Fruit fly (Drosophila melanogaster) whole organism, embryonic: Measurements from ENCODE around the gene CG15221.

ENCODE experiments used
- Ada2b ChIP-seq: fragments of 200-800 bp; sonication (Bioruptor generic); IDR thresholded peaks from 2 replicates; pipeline ENCODE4 v1.3.6; 2022; ENCODE audit warnings: missing biosample characterization, missing genetic modification characterization
- Asciz ChIP-seq: fragments of 200-800 bp; sonication (Bioruptor generic); optimal IDR thresholded peaks from 2 replicates; lab custom pipeline; 2017; ENCODE audit warnings: missing biosample characterization, mild to moderate bottlenecking, missing genetic modification characterization, missing genetic modification reagents
- CG10959 ChIP-seq: fragments of 200-800 bp; sonication (Bioruptor generic); IDR thresholded peaks from 2 replicates; pipeline ENCODE4 v1.3.6; 2022; ENCODE audit warnings: missing biosample characterization, missing genetic modification characterization
- CG15696 ChIP-seq: fragments of 200-800 bp; sonication (Bioruptor generic); optimal IDR thresholded peaks from 2 replicates; lab custom pipeline; 2019; ENCODE audit warnings: missing biosample characterization, mild to moderate bottlenecking, missing genetic modification characterization, moderate library complexity
- CG31441 ChIP-seq: fragments of 200-800 bp; sonication (Bioruptor generic); IDR thresholded peaks from 2 replicates; pipeline ENCODE4 v1.3.6; 2022; ENCODE audit warnings: missing biosample characterization, missing genetic modification characterization
- CG42726 ChIP-seq: fragments of 200-800 bp; sonication (Bioruptor generic); IDR thresholded peaks from 2 replicates; pipeline ENCODE4 v1.3.6; 2022; ENCODE audit warnings: missing biosample characterization, missing genetic modification characterization; ENCODE audit not compliant: partially characterized antibody
- CG9817 ChIP-seq: fragments of 200-800 bp; sonication (Bioruptor generic); optimal IDR thresholded peaks from 2 replicates; lab custom pipeline; 2018; ENCODE audit warnings: missing biosample characterization, mild to moderate bottlenecking, missing genetic modification characterization, moderate library complexity
- CHES-1-like ChIP-seq: fragments of 200-800 bp; sonication (Bioruptor generic); optimal IDR thresholded peaks from 2 replicates; lab custom pipeline; 2016; ENCODE audit warnings: missing biosample characterization, missing genetic modification characterization
- CoRest ChIP-seq: fragments of 200-800 bp; sonication (Bioruptor generic); optimal IDR thresholded peaks from 3 replicates; lab custom pipeline; 2018; ENCODE audit warnings: missing biosample characterization, mild to moderate bottlenecking, missing genetic modification characterization, moderate library complexity
- Dfd ChIP-seq, 2 experiments: fragments of >200 bp; optimal IDR thresholded peaks; 2 replicates each; lab custom pipeline; 2017; ENCODE audit warnings: missing biosample characterization in 2 of 2, missing genetic modification characterization in 2 of 2
- Ets65A ChIP-seq: fragments of 200-800 bp; sonication (Bioruptor generic); peaks from one replicate; lab custom pipeline; 2016; ENCODE audit warnings: missing biosample characterization, missing genetic modification characterization
- Fer1 ChIP-seq: fragments of 200-800 bp; sonication (Bioruptor generic); optimal IDR thresholded peaks from 2 replicates; lab custom pipeline; 2017; ENCODE audit warnings: missing biosample characterization, mild to moderate bottlenecking, missing genetic modification characterization
- Gsc ChIP-seq: fragments of 200-800 bp; sonication (Bioruptor generic); IDR thresholded peaks from 2 replicates; pipeline ENCODE4 v1.3.6; 2022; ENCODE audit warnings: missing biosample characterization, missing genetic modification characterization
- HLH4C ChIP-seq: fragments of 200-800 bp; sonication (Bioruptor generic); IDR thresholded peaks from 3 replicates; pipeline ENCODE4 v1.3.6; 2022; ENCODE audit warnings: missing biosample characterization, missing genetic modification characterization; ENCODE audit not compliant: partially characterized antibody
- HmgD ChIP-seq: fragments of 200-800 bp; sonication (Bioruptor generic); optimal IDR thresholded peaks from 3 replicates; lab custom pipeline; 2016; ENCODE audit warnings: missing biosample characterization, missing genetic modification characterization
- Hr51 ChIP-seq, 2 experiments: fragments of 200-800 bp; sonication (Bioruptor generic); optimal IDR thresholded peaks; 2 replicates in 1 of 2; 3 replicates in 1 of 2; lab custom pipeline; 2016 to 2018; ENCODE audit warnings: missing biosample characterization in 2 of 2, missing genetic modification characterization in 2 of 2, mild to moderate bottlenecking in 1 of 2, moderate library complexity in 1 of 2
- MESR4 ChIP-seq: fragments of 200-800 bp; sonication (Bioruptor generic); optimal IDR thresholded peaks from 2 replicates; lab custom pipeline; 2018; ENCODE audit warnings: missing biosample characterization, mild to moderate bottlenecking, missing genetic modification characterization, moderate library complexity
- Max ChIP-seq: fragments of 200-800 bp; sonication (Bioruptor generic); optimal IDR thresholded peaks from 2 replicates; lab custom pipeline; 2016; ENCODE audit warnings: missing biosample characterization, mild to moderate bottlenecking, missing genetic modification characterization
- Med ChIP-seq: fragments of 200-800 bp; sonication (Bioruptor generic); peaks from one replicate; lab custom pipeline; 2016; ENCODE audit warnings: missing biosample characterization, missing genetic modification characterization, mild to moderate bottlenecking, inconsistent platforms, moderate library complexity
- Meics ChIP-seq: fragments of 200-800 bp; sonication (Bioruptor generic); optimal IDR thresholded peaks from 2 replicates; lab custom pipeline; 2017; ENCODE audit warnings: missing biosample characterization, mild to moderate bottlenecking, missing genetic modification characterization
- Myb ChIP-seq: fragments of 200-800 bp; sonication (Bioruptor generic); optimal IDR thresholded peaks from 2 replicates; lab custom pipeline; 2016; ENCODE audit warnings: missing biosample characterization, missing genetic modification characterization
- Pdp1 ChIP-seq, 2 experiments: fragments of 200-800 bp; sonication (Bioruptor generic); optimal IDR thresholded peaks; 3 replicates each; lab custom pipeline; 2016; ENCODE audit warnings: missing biosample characterization in 2 of 2, missing genetic modification characterization in 2 of 2, mild to moderate bottlenecking in 1 of 2, moderate library complexity in 1 of 2
- Rx ChIP-seq: fragments of 200-800 bp; sonication (Bioruptor generic); IDR thresholded peaks from 2 replicates; pipeline ENCODE4 v1.3.6; 2022; ENCODE audit warnings: missing biosample characterization, missing genetic modification characterization
- Sry-δ ChIP-seq: fragments of 200-800 bp; sonication (Bioruptor generic); optimal IDR thresholded peaks from 2 replicates; lab custom pipeline; 2016; ENCODE audit warnings: missing biosample characterization, missing genetic modification characterization
- Trl ChIP-seq, 3 experiments: fragments of >200 bp in 2 of 3; fragments of 200-800 bp in 1 of 3; sonication (Bioruptor generic) in 1 of 3; optimal IDR thresholded peaks; 2 replicates in 1 of 3; 3 replicates in 2 of 3; lab custom pipeline; 2016 to 2017; ENCODE audit warnings: missing biosample characterization in 1 of 3, missing genetic modification characterization in 1 of 3
- ac ChIP-seq: fragments of 200-800 bp; sonication (Bioruptor generic); optimal IDR thresholded peaks from 3 replicates; lab custom pipeline; 2017; ENCODE audit warnings: missing biosample characterization, mild to moderate bottlenecking, missing genetic modification characterization
- bigmax ChIP-seq: fragments of 200-800 bp; sonication (Bioruptor generic); optimal IDR thresholded peaks from 2 replicates; lab custom pipeline; 2018; ENCODE audit warnings: missing biosample characterization, mild to moderate bottlenecking, missing genetic modification characterization
- caup ChIP-seq: fragments of 200-800 bp; sonication (Bioruptor generic); optimal IDR thresholded peaks from 3 replicates; lab custom pipeline; 2017; ENCODE audit warnings: missing biosample characterization, mild to moderate bottlenecking, missing genetic modification characterization, moderate library complexity; ENCODE audit not compliant: severe bottlenecking
- cg ChIP-seq: fragments of 200-800 bp; sonication (Bioruptor generic); optimal IDR thresholded peaks from 3 replicates; lab custom pipeline; 2019; ENCODE audit warnings: missing biosample characterization, mild to moderate bottlenecking, missing genetic modification characterization, moderate library complexity
- chm ChIP-seq: fragments of 200-800 bp; sonication (Bioruptor generic); IDR thresholded peaks from 2 replicates; pipeline ENCODE4 v1.3.6; 2022; ENCODE audit warnings: missing biosample characterization, missing genetic modification characterization
- corto ChIP-seq: fragments of 200-800 bp; sonication (Bioruptor generic); optimal IDR thresholded peaks from 2 replicates; lab custom pipeline; 2016; ENCODE audit warnings: missing biosample characterization, mild to moderate bottlenecking, missing genetic modification characterization, moderate library complexity
- croc ChIP-seq: fragments of 200-800 bp; sonication (Bioruptor generic); conservative IDR thresholded peaks from 3 replicates; pipeline ENCODE4 v1.3.6; 2022; ENCODE audit warnings: missing biosample characterization, missing genetic modification characterization
- ewg ChIP-seq: fragments of 200-800 bp; sonication (Bioruptor generic); optimal IDR thresholded peaks from 3 replicates; lab custom pipeline; 2017; ENCODE audit warnings: mild to moderate bottlenecking, missing biosample characterization, missing genetic modification reagents, missing genetic modification characterization
- fd96Cb ChIP-seq: fragments of 200-800 bp; sonication (Bioruptor generic); optimal IDR thresholded peaks from 2 replicates; lab custom pipeline; 2018; ENCODE audit warnings: missing biosample characterization, mild to moderate bottlenecking, missing genetic modification characterization, moderate library complexity
- ftz-f1 ChIP-seq: fragments of 200-800 bp; sonication (Bioruptor generic); optimal IDR thresholded peaks from 2 replicates; lab custom pipeline; 2016; ENCODE audit warnings: missing biosample characterization, missing genetic modification characterization
- gfzf ChIP-seq: fragments of 200-800 bp; sonication (Bioruptor generic); optimal IDR thresholded peaks from 2 replicates; lab custom pipeline; 2016; ENCODE audit warnings: missing biosample characterization, mild to moderate bottlenecking, missing genetic modification characterization, moderate library complexity
- her ChIP-seq: fragments of 200-800 bp; sonication (Bioruptor generic); optimal IDR thresholded peaks from 2 replicates; lab custom pipeline; 2016; ENCODE audit warnings: missing biosample characterization, missing genetic modification characterization
- knrl ChIP-seq: fragments of 200-800 bp; sonication (Bioruptor generic); IDR thresholded peaks from 3 replicates; pipeline ENCODE4 v1.3.6; 2022; ENCODE audit warnings: missing biosample characterization, missing genetic modification characterization; ENCODE audit not compliant: partially characterized antibody
- mld ChIP-seq: fragments of 200-800 bp; sonication (Bioruptor generic); IDR thresholded peaks from 3 replicates; pipeline ENCODE4 v1.3.6; 2022; ENCODE audit warnings: missing biosample characterization, missing genetic modification characterization; ENCODE audit not compliant: partially characterized antibody
- phol ChIP-seq: fragments of 200-800 bp; sonication (Bioruptor generic); optimal IDR thresholded peaks from 3 replicates; lab custom pipeline; 2018; ENCODE audit warnings: missing biosample characterization, mild to moderate bottlenecking, missing genetic modification characterization, moderate library complexity
- psq ChIP-seq: fragments of 200-800 bp; sonication (Bioruptor generic); optimal IDR thresholded peaks from 2 replicates; lab custom pipeline; 2017; ENCODE audit warnings: missing biosample characterization, missing genetic modification characterization
- ranshi ChIP-seq: fragments of 200-800 bp; sonication (Bioruptor generic); IDR thresholded peaks from 2 replicates; pipeline ENCODE4 v1.3.6; 2022; ENCODE audit warnings: missing biosample characterization, missing genetic modification characterization
- shn ChIP-seq: fragments of 200-800 bp; sonication (Bioruptor generic); optimal IDR thresholded peaks from 3 replicates; lab custom pipeline; 2016; ENCODE audit warnings: missing biosample characterization, missing genetic modification characterization
- slp2 ChIP-seq: fragments of 200-800 bp; sonication (Bioruptor generic); optimal IDR thresholded peaks from 2 replicates; lab custom pipeline; 2016; ENCODE audit warnings: missing biosample characterization, missing genetic modification characterization
- stwl ChIP-seq: fragments of 200-800 bp; sonication (Bioruptor generic); optimal IDR thresholded peaks from 3 replicates; lab custom pipeline; 2018; ENCODE audit warnings: missing biosample characterization, mild to moderate bottlenecking, missing genetic modification characterization, moderate library complexity
- tup ChIP-seq: fragments of 200-800 bp; sonication (Bioruptor generic); optimal IDR thresholded peaks from 2 replicates; lab custom pipeline; 2016; ENCODE audit warnings: missing biosample characterization, mild to moderate bottlenecking, missing genetic modification characterization, moderate library complexity
- zfh2 ChIP-seq: fragments of 200-800 bp; sonication (Bioruptor generic); optimal IDR thresholded peaks from 2 replicates; lab custom pipeline; 2016; ENCODE audit warnings: missing biosample characterization, missing genetic modification characterization

The CG15221 gene

DNA sequence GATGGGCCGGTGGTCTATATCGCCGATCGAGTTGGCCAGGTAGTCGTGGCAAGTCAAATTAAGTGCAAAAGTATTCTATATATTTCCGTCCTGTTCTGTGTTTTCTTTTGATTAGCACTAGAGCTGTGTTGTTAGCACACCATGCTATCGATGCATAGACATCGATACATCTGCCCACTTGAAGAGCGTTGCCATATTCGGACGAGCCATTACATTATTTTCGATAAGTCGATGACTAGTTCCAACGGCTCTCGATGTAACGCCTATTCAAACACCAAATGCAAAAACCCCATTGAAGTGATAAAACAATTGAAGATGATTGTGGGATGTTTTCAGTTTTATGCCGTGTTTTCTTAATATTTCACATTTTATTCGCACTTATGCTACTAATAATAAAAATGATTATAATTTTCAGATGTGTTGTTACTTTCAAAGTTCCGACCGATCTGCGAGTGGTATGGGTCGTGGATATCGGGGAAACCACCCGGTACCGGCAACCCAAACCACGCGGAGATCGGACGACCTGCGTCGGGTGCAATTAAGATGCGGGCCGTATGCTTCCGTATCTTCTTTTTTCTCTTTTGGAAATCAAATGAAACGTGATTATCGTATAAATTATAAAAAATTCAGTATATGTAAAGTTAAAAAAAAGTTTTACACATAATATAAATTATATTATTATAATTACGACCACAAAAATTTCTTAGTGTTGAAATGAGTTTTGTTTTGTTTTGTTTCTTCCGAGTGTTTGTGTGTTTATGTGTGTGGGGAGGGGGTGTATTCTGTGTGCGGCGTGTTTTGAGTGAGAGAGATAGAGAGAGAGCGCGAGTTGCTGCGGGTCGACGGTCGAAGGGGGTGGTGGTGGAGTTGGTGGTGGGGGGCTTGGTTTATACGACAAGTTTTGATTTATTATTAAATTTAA lies 14.0 kb upstream of the CG15221 start, which contains the start of gene FucT6 (continued):
- TF ChIP-seq caup (peak; percentile 11), Ada2b (GFP tag; lab: Robert Waterston, UW) (no peak), Pdp1 (GFP tag; optimal IDR thresholded peaks at IDR 0.05; lab: Kevin White, UChicago) (peak in 1 of 2 experiments; percentile 67), Asciz (GFP tag; lab: Kevin White, UChicago) (no peak), fd96Cb (tag; lab: Kevin White, UChicago) (no peak), gfzf (GFP tag; lab: Kevin White, UChicago) (peak; percentile 23), cg (GFP tag; lab: Kevin White, UChicago) (peak; percentile 54), CG10959 (GFP tag; lab: Robert Waterston, UW) (no peak), phol (tag; lab: Kevin White, UChicago) (peak; percentile 50), Sry-δ (GFP tag; lab: Kevin White, UChicago) (peak; percentile 95), Ets65A (GFP tag; lab: Kevin White, UChicago) (no peak), CHES-1-like (GFP tag; lab: Kevin White, UChicago) (peak; percentile 37), HLH4C (GFP tag; lab: Robert Waterston, UW) (peak; percentile 87), corto (GFP tag; lab: Kevin White, UChicago) (peak; percentile 21), Meics (GFP tag; lab: Kevin White, UChicago) (peak; percentile 18), mld (GFP tag; lab: Robert Waterston, UW) (peak; percentile 82), Hr51 (GFP tag; optimal IDR thresholded peaks at IDR 0.05; lab: Kevin White, UChicago) (no peak), bigmax (GFP tag; lab: Kevin White, UChicago) (no peak), Fer1 (GFP tag; lab: Kevin White, UChicago) (no peak), her (peak; percentile 9), ftz-f1 (GFP tag; lab: Kevin White, UChicago) (no peak), CG31441 (GFP tag; lab: Robert Waterston, UW) (0 out of 2 replicates have a peak, but pooled peaks have one; percentile 1), croc (GFP tag; lab: Robert Waterston, UW) (no peak), Rx (no peak), Myb (GFP tag; lab: Kevin White, UChicago) (peak; percentile 99), psq (GFP tag; lab: Kevin White, UChicago) (no peak), knrl (GFP tag; lab: Robert Waterston, UW) (peak; percentile 84), ranshi (GFP tag; lab: Robert Waterston, UW) (0 out of 2 replicates have a peak, but pooled peaks have one; percentile 21), slp2 (GFP tag; lab: Kevin White, UChicago) (no peak), tup (GFP tag; lab: Kevin White, UChicago) (no peak), zfh2 (GFP tag; lab: Kevin White, UChicago) (peak; percentile 8), CG9817 (no peak), ewg (no peak), CG42726 (GFP tag; lab: Robert Waterston, UW) (peak; percentile 81), CG15696 (no peak), Med (peak; percentile 84), HmgD (GFP tag; lab: Kevin White, UChicago) (peak; percentile 16), Trl (optimal IDR thresholded peaks at IDR 0.05; lab: Kevin White, UChicago) (peak; percentile 35 to 56), Trl (GFP tag; optimal IDR thresholded peaks at IDR 0.05; lab: Kevin White, UChicago) (no peak), Dfd (GFP tag; optimal IDR thresholded peaks at IDR 0.05; lab: Kevin White, UChicago) (no peak), Max (GFP tag; lab: Kevin White, UChicago) (peak; percentile 5), chm (peak; percentile 34; the same call in 1 of the 2 replicates), stwl (tag; lab: Kevin White, UChicago) (peak; percentile 70), shn (GFP tag; lab: Kevin White, UChicago) (no peak), CoRest (tag; lab: Kevin White, UChicago) (peak; percentile 58), ac (GFP tag; lab: Kevin White, UChicago) (no peak), Gsc (GFP tag; lab: Robert Waterston, UW) (no peak), MESR4 (peak; percentile 78)
